Worm (Caenorhabditis elegans): ENCODE results near the gene F13B12.7.

Gene F13B12.7

DNA sequence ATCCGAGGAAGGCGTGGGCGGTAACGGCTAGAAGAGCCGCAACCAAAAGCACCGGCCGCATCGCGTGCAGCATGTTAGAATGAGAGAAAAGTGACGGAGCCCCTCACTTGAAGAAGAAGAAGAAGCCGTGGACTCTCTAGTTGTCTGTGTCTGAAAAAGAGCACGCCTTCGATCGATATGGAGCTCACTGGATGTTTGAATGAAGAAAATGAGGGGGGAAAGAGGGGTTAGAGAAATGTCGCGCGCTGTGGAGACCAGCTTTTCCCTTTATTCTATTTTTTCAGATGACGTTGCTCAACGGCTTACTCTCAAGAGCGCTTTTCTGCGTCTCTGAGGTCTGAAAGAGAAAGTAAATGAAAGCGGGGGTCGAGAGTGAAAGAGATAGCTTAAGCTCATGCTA, 38.1 kb downstream of the F13B12.7 start, which contains the start of gene egl-21 (continued):
- TF ChIP-seq snu-23 (GFP tag; optimal IDR thresholded peaks at IDR 0.05) = peak; percentile 56
- no peak for TF ChIP-seq F16B12.6 (tag; optimal IDR thresholded peaks at IDR 0.05)
- no peak for TF ChIP-seq nhr-85 (tag)
- peak in 1 of 3 experiments; percentile 21 for TF ChIP-seq dpl-1 (GFP tag; optimal IDR thresholded peaks at IDR 0.05)
- no peak for TF ChIP-seq nhr-76 (tag; optimal IDR thresholded peaks at IDR 0.05)
- TF ChIP-seq lsy-2 (tag; optimal IDR thresholded peaks at IDR 0.05) = peak; percentile 16 to 68
- no peak for TF ChIP-seq blmp-1 (tag; optimal IDR thresholded peaks at IDR 0.05)
- no peak for TF ChIP-seq ama-1 (optimal IDR thresholded peaks at IDR 0.05)
- no peak for TF ChIP-seq grh-1 (GFP tag; IDR thresholded peaks at IDR 0.05)
- peak; percentile 60 for TF ChIP-seq pax-3 (tag; optimal IDR thresholded peaks at IDR 0.05)
- no peak for TF ChIP-seq egl-27 (tag; optimal IDR thresholded peaks at IDR 0.05)
- TF ChIP-seq efl-3 (GFP tag; optimal IDR thresholded peaks at IDR 0.05) = no peak
- peak; percentile 37 for TF ChIP-seq skn-1 (tag; optimal IDR thresholded peaks at IDR 0.05)
- no peak for TF ChIP-seq ceh-90 (tag; optimal IDR thresholded peaks at IDR 0.05)
- TF ChIP-seq unc-62 (GFP tag; optimal IDR thresholded peaks at IDR 0.05) = no peak
- peak; percentile 15; the same call in 1 of the 2 replicates for TF ChIP-seq nhr-19 (GFP tag; conservative IDR thresholded peaks at IDR 0.05)
- TF ChIP-seq fkh-10 (GFP tag; optimal IDR thresholded peaks at IDR 0.05) = peak; percentile 82
- no peak for TF ChIP-seq lin-39 (tag; optimal IDR thresholded peaks at IDR 0.05)
- TF ChIP-seq alr-1 (tag; optimal IDR thresholded peaks at IDR 0.05; ENCODE audit: borderline replicate concordance) = no peak
- no peak for TF ChIP-seq unc-130 (tag; optimal IDR thresholded peaks at IDR 0.05)
- no peak for TF ChIP-seq sptf-1 (tag; optimal IDR thresholded peaks at IDR 0.05)
- TF ChIP-seq nhr-12 (tag; optimal IDR thresholded peaks at IDR 0.05) = no peak
- TF ChIP-seq mep-1 (tag; optimal IDR thresholded peaks at IDR 0.05) = peak; percentile 45
- no peak for TF ChIP-seq fkh-4 (tag; optimal IDR thresholded peaks at IDR 0.05; ENCODE audit: borderline replicate concordance)
- peak; percentile 36 to 45 for TF ChIP-seq efl-1 (optimal IDR thresholded peaks at IDR 0.05)
- no peak for TF ChIP-seq efl-1 (GFP tag; optimal IDR thresholded peaks at IDR 0.05 in 1 of 2)
- TF ChIP-seq isw-1 (GFP tag; IDR thresholded peaks at IDR 0.05) = peak; percentile 61
- TF ChIP-seq lin-14 (GFP tag; optimal IDR thresholded peaks at IDR 0.05) = peak; percentile 93
- peak; percentile 6 for TF ChIP-seq C16A3.4 (tag; optimal IDR thresholded peaks at IDR 0.05)
- TF ChIP-seq unc-30 (tag; optimal IDR thresholded peaks at IDR 0.05) = no peak
- TF ChIP-seq zag-1 (tag; optimal IDR thresholded peaks at IDR 0.05) = peak; percentile 34
- TF ChIP-seq nhr-90 (tag; optimal IDR thresholded peaks at IDR 0.05; ENCODE audit: poor library complexity) = no peak

DNA sequence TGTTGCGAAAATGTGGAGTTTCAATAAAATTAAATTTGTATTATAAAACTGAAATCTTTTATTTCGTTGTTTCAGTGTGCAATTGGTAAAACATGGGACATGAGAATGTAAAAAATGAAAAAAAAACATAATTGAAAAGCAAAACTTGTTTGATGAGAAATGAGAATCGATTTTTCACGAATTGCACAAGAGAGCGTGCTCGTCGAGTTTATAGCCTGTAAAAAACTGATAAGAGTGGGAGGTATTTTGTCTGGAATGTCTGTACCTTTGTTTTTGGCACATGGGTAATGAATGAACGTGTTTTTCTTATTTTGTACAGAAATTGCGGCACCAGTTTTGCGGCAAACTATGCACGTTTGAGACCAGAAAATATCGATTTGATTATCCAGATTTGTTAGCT, 39.0 kb downstream of the F13B12.7 start:
- TF ChIP-seq pqm-1 (tag; optimal IDR thresholded peaks at IDR 0.05) (peak; percentile 48), fos-1 (tag; optimal IDR thresholded peaks at IDR 0.05) (no peak)

DNA sequence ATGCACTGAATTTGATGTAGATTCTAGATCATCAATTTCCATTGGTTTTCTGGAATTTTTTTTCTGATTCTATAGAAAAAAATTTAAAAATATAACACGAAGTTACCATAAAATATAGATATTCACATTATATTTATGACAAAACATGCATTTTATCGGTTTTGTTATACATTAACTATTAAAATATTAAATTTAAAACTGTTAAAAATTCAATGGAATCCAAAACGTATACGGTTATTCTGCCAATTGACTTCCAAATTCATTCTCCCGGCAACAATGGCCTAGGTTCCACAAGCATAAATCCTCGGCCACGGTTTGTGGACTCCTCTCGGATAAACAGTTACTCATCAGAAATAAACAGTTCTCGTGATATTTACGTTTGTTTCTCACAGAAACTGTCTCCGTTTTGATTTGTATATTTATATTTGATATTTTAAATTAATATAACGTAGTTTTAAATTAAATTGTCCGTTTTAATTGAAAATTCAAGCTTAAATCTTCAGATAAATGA, 40.1 kb downstream of the F13B12.7 start, which contains the start of the genes F01D4.5 and ced-5:
Gene F01D4.5, minus strand, starts transcription at position 51 of the 511 bp plus-strand sequence.
Gene ced-5, plus strand, starts transcription at position 504 of the 511 bp plus-strand sequence.
- TF ChIP-seq swsn-7 (tag; optimal IDR thresholded peaks at IDR 0.05) = peak; percentile 90
- peak in 1 of 2 experiments; percentile 70 for TF ChIP-seq mdl-1 (tag; optimal IDR thresholded peaks at IDR 0.05)
- TF ChIP-seq pax-3 (tag; optimal IDR thresholded peaks at IDR 0.05) = peak; percentile 95
- peak; percentile 4 for TF ChIP-seq vab-15 (tag; optimal IDR thresholded peaks at IDR 0.05)
- TF ChIP-seq nhr-90 (tag; optimal IDR thresholded peaks at IDR 0.05; ENCODE audit: poor library complexity) = peak; percentile 98
- no peak for TF ChIP-seq nhr-28 (tag; optimal IDR thresholded peaks at IDR 0.05)
- TF ChIP-seq elt-2 (tag; optimal IDR thresholded peaks at IDR 0.05) = peak; percentile 91
- no peak for TF ChIP-seq mef-2 (tag; optimal IDR thresholded peaks at IDR 0.05)
- TF ChIP-seq unc-130 (tag; optimal IDR thresholded peaks at IDR 0.05) = peak; percentile 36
- TF ChIP-seq irx-1 (tag; optimal IDR thresholded peaks at IDR 0.05) = peak; percentile 99
- peak; percentile 99 for TF ChIP-seq fkh-4 (tag; optimal IDR thresholded peaks at IDR 0.05; ENCODE audit: borderline replicate concordance)
- TF ChIP-seq lin-15B (tag; optimal IDR thresholded peaks at IDR 0.05) = peak; percentile 74
- peak; percentile 96 for TF ChIP-seq sox-4 (tag; optimal IDR thresholded peaks at IDR 0.05)
- no peak for TF ChIP-seq ama-1 (optimal IDR thresholded peaks at IDR 0.05)
- peak; percentile 56 to 65 (median 63) for TF ChIP-seq ceh-82 (tag; optimal IDR thresholded peaks at IDR 0.05)
- TF ChIP-seq C04F5.9 (tag; optimal IDR thresholded peaks at IDR 0.05) = peak; percentile 92
- peak; percentile 94 for TF ChIP-seq hlh-4 (tag; optimal IDR thresholded peaks at IDR 0.05)
- TF ChIP-seq fos-1 (tag; optimal IDR thresholded peaks at IDR 0.05) = peak; percentile 51
- peak; percentile 83 for TF ChIP-seq snpc-4 (tag; optimal IDR thresholded peaks at IDR 0.05)
- TF ChIP-seq ces-1 (GFP tag; optimal IDR thresholded peaks at IDR 0.05) = no peak
- TF ChIP-seq egl-13 (tag; optimal IDR thresholded peaks at IDR 0.05) = peak; percentile 96
- TF ChIP-seq alr-1 (tag; optimal IDR thresholded peaks at IDR 0.05; ENCODE audit: borderline replicate concordance) = no peak
- TF ChIP-seq nhr-85 (tag) = peak; percentile 97
- TF ChIP-seq nhr-47 (tag; optimal IDR thresholded peaks at IDR 0.05) = peak; percentile 94
- TF ChIP-seq egl-27 (tag; optimal IDR thresholded peaks at IDR 0.05) = no peak
- peak; percentile 100 for TF ChIP-seq rnt-1 (tag; optimal IDR thresholded peaks at IDR 0.05)

Measured in whole organism, L1 larva.